Fruit fly (Drosophila melanogaster): ENCODE results near the gene ed.

ed gene

dm6 chr2L:4069029-4069428, 37.9 kb downstream of the ed start:
- no peak for TF ChIP-seq pad (GFP tag; optimal IDR thresholded peaks at IDR 0.05)
- TF ChIP-seq CG33017 (tag; optimal IDR thresholded peaks at IDR 0.05): no peak
- no peak for TF ChIP-seq kay (GFP tag; ENCODE audit: borderline replicate concordance)
- no peak for TF ChIP-seq CG12768 (GFP tag; optimal IDR thresholded peaks at IDR 0.05)
- no peak for TF ChIP-seq CG11617 (GFP tag; optimal IDR thresholded peaks at IDR 0.05)
- no peak for TF ChIP-seq Clk (GFP tag; optimal IDR thresholded peaks at IDR 0.05)
- no peak for TF ChIP-seq cic (GFP tag; optimal IDR thresholded peaks at IDR 0.05)
- no peak for TF ChIP-seq CG7101 (tag; optimal IDR thresholded peaks at IDR 0.05)
- TF ChIP-seq CG7045 (GFP tag; optimal IDR thresholded peaks at IDR 0.05): no peak
- TF ChIP-seq toe (GFP tag; optimal IDR thresholded peaks at IDR 0.05): no peak
- no peak for TF ChIP-seq bab1 (GFP tag; optimal IDR thresholded peaks at IDR 0.05)
- TF ChIP-seq CG1620 (GFP tag; optimal IDR thresholded peaks at IDR 0.05): no peak
- no peak for TF ChIP-seq Hr96 (GFP tag; optimal IDR thresholded peaks at IDR 0.05)
- no peak for TF ChIP-seq Mnt (GFP tag; optimal IDR thresholded peaks at IDR 0.05)
- TF ChIP-seq CG5204 (GFP tag; optimal IDR thresholded peaks at IDR 0.05): no peak
- TF ChIP-seq cnc (optimal IDR thresholded peaks at IDR 0.05): no peak

dm6 chr2L:4069573-4069972, 38.4 kb downstream of the ed start:
- TF ChIP-seq ovo (GFP tag; optimal IDR thresholded peaks at IDR 0.05) (no peak), CG14711 (tag; optimal IDR thresholded peaks at IDR 0.05) (no peak), Crg-1 (GFP tag; optimal IDR thresholded peaks at IDR 0.05) (no peak), CG33017 (tag; optimal IDR thresholded peaks at IDR 0.05) (no peak), Mnt (GFP tag; optimal IDR thresholded peaks at IDR 0.05) (no peak), Clk (GFP tag; optimal IDR thresholded peaks at IDR 0.05) (no peak), CG7101 (tag; optimal IDR thresholded peaks at IDR 0.05) (no peak), kay (GFP tag; ENCODE audit: borderline replicate concordance) (no peak), Hr96 (GFP tag; optimal IDR thresholded peaks at IDR 0.05) (no peak), CG5204 (GFP tag; optimal IDR thresholded peaks at IDR 0.05) (no peak), bab1 (GFP tag; optimal IDR thresholded peaks at IDR 0.05) (no peak)

- TF ChIP-seq CG14711 (tag; optimal IDR thresholded peaks at IDR 0.05) (no peak), cnc (optimal IDR thresholded peaks at IDR 0.05) (no peak), ovo (GFP tag; optimal IDR thresholded peaks at IDR 0.05) (no peak), CG33017 (tag; optimal IDR thresholded peaks at IDR 0.05) (no peak), kay (GFP tag; ENCODE audit: borderline replicate concordance) (no peak), CG7045 (GFP tag; optimal IDR thresholded peaks at IDR 0.05) (no peak), bab1 (GFP tag; optimal IDR thresholded peaks at IDR 0.05) (no peak), Clk (GFP tag; optimal IDR thresholded peaks at IDR 0.05) (no peak), Hr96 (GFP tag; optimal IDR thresholded peaks at IDR 0.05) (no peak), cic (GFP tag; optimal IDR thresholded peaks at IDR 0.05) (no peak), CG1620 (GFP tag; optimal IDR thresholded peaks at IDR 0.05) (no peak), CG11617 (GFP tag; optimal IDR thresholded peaks at IDR 0.05) (no peak), tj (GFP tag; optimal IDR thresholded peaks at IDR 0.05) (no peak), CG7101 (tag; optimal IDR thresholded peaks at IDR 0.05) (no peak), Mnt (GFP tag; optimal IDR thresholded peaks at IDR 0.05) (no peak), Crg-1 (GFP tag; optimal IDR thresholded peaks at IDR 0.05) (no peak), CG5204 (GFP tag; optimal IDR thresholded peaks at IDR 0.05) (no peak)
Measured at dm6 chr2L:4070442-4070841, 39.3 kb downstream of the ed start.

dm6 chr2L:4071558-4071957, 40.4 kb downstream of the ed start:
- no peak for TF ChIP-seq kay (GFP tag; ENCODE audit: borderline replicate concordance)
- peak; percentile 7 for TF ChIP-seq tj (GFP tag; optimal IDR thresholded peaks at IDR 0.05)

dm6 chr2L:4075783-4076182, 44.6 kb downstream of the ed start:
- no peak for TF ChIP-seq CG5204 (GFP tag; optimal IDR thresholded peaks at IDR 0.05)
- no peak for TF ChIP-seq CG33017 (tag; optimal IDR thresholded peaks at IDR 0.05)
- TF ChIP-seq ovo (GFP tag; optimal IDR thresholded peaks at IDR 0.05): no peak
- no peak for TF ChIP-seq tj (GFP tag; optimal IDR thresholded peaks at IDR 0.05)
- no peak for TF ChIP-seq CG14711 (tag; optimal IDR thresholded peaks at IDR 0.05)
- TF ChIP-seq CG7045 (GFP tag; optimal IDR thresholded peaks at IDR 0.05): no peak
- TF ChIP-seq Hr96 (GFP tag; optimal IDR thresholded peaks at IDR 0.05): no peak
- TF ChIP-seq cic (GFP tag; optimal IDR thresholded peaks at IDR 0.05): no peak
- no peak for TF ChIP-seq cnc (optimal IDR thresholded peaks at IDR 0.05)

dm6 chr2L:4080768-4081167, 49.6 kb downstream of the ed start:
- no peak for TF ChIP-seq Crg-1 (GFP tag; optimal IDR thresholded peaks at IDR 0.05)
- no peak for TF ChIP-seq Hr96 (GFP tag; optimal IDR thresholded peaks at IDR 0.05)
- TF ChIP-seq CG7045 (GFP tag; optimal IDR thresholded peaks at IDR 0.05): peak; percentile 21
- no peak for TF ChIP-seq CG1620 (GFP tag; optimal IDR thresholded peaks at IDR 0.05)
- peak; percentile 45 for TF ChIP-seq CG33017 (tag; optimal IDR thresholded peaks at IDR 0.05)
- no peak for TF ChIP-seq toe (GFP tag; optimal IDR thresholded peaks at IDR 0.05)
- peak; percentile 65 for TF ChIP-seq CG5204 (GFP tag; optimal IDR thresholded peaks at IDR 0.05)
- no peak for TF ChIP-seq Mnt (GFP tag; optimal IDR thresholded peaks at IDR 0.05)
- TF ChIP-seq cic (GFP tag; optimal IDR thresholded peaks at IDR 0.05): no peak
- TF ChIP-seq CG12768 (GFP tag; optimal IDR thresholded peaks at IDR 0.05): no peak
- TF ChIP-seq pad (GFP tag; optimal IDR thresholded peaks at IDR 0.05): no peak
- TF ChIP-seq CG14711 (tag; optimal IDR thresholded peaks at IDR 0.05): no peak
- TF ChIP-seq ovo (GFP tag; optimal IDR thresholded peaks at IDR 0.05): peak; percentile 11
- TF ChIP-seq CG7101 (tag; optimal IDR thresholded peaks at IDR 0.05): peak; percentile 16
- no peak for TF ChIP-seq bab1 (GFP tag; optimal IDR thresholded peaks at IDR 0.05)

dm6 chr2L:4084166-4084565, 53.0 kb downstream of the ed start:
- no peak for TF ChIP-seq ovo (GFP tag; optimal IDR thresholded peaks at IDR 0.05)
- TF ChIP-seq CG5204 (GFP tag; optimal IDR thresholded peaks at IDR 0.05): no peak
- TF ChIP-seq toe (GFP tag; optimal IDR thresholded peaks at IDR 0.05): no peak
- no peak for TF ChIP-seq bab1 (GFP tag; optimal IDR thresholded peaks at IDR 0.05)
- no peak for TF ChIP-seq CG12768 (GFP tag; optimal IDR thresholded peaks at IDR 0.05)
- TF ChIP-seq Mnt (GFP tag; optimal IDR thresholded peaks at IDR 0.05): no peak
